Worm (Caenorhabditis elegans): Measurements from ENCODE around the gene pxf-1.

DNA sequence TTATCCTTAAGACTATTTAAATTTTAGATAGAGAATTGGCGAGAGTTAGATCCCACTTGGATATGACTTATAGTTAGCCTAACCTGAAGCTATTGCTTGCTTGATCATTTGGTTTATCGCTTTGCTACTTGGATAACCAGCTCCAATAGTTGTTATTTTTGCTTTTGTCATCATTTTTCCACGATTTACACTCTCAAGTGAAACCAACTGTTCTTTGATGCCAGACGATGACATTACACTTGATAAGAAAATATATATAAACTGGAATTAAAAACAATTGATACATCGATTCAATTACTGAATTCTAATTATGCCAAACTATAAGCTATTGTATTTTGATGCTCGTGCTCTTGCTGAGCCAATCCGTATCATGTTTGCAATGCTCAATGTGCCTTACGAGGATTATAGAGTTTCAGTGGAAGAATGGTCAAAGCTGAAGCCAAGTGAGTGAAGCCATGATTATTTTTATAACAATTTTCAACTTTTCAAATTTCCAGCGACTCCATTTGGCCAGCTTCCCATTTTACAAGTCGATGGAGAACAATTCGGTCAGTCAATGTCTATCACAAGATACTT is 32.1 kb downstream of the pxf-1 start, which contains the start of the genes gst-2, gst-4 and dhs-12:
- TF ChIP-seq lin-35 (GFP tag; optimal IDR thresholded peaks at IDR 0.05) (no peak), unc-62 (GFP tag; optimal IDR thresholded peaks at IDR 0.05) (no peak), mel-28 (tag; optimal IDR thresholded peaks at IDR 0.05; ENCODE audit: borderline replicate concordance) (no peak), unc-130 (GFP tag; optimal IDR thresholded peaks at IDR 0.05) (no peak), T26A5.8 (tag; optimal IDR thresholded peaks at IDR 0.05) (no peak), nhr-27 (tag; optimal IDR thresholded peaks at IDR 0.05) (no peak)

Data from whole organism, young adult.